Worm (Caenorhabditis elegans): ENCODE measurements around the gene R03H10.1.
"Not testable (repeated sequence)": the region's sequence is repeated elsewhere in the genome, so short reads cannot be mapped to it uniquely, and the experiment has no call there.

The R03H10.1 gene

DNA sequence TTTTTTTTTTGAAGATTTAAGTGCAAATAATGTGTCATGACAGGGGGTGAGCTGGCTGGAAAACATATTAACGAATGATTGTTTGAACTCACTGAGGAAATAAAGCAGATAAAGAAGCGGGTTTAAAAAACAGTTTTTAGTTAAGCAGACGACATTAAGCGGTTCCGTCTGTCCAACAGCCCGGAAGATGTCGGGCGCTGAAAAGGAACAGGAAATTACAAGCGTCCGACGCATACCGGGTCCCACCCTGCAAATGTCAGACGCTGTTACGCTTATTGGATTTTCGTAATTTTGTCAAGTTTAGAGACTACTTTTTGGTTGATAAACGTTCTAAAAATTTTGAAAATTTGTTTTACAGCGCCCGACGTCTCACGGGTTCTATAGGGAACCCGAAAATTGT is 20.5 kb upstream of the R03H10.1 start:
- no peak for TF ChIP-seq ztf-1 (GFP tag; conservative IDR thresholded peaks at IDR 0.05)
- no peak for TF ChIP-seq skn-1 (tag; optimal IDR thresholded peaks at IDR 0.05)
- no peak for TF ChIP-seq nhr-12 (tag; optimal IDR thresholded peaks at IDR 0.05)
- TF ChIP-seq nhr-237 (tag; optimal IDR thresholded peaks at IDR 0.05): no peak
- no peak for TF ChIP-seq nhr-23 (tag; optimal IDR thresholded peaks at IDR 0.05)
- no peak for TF ChIP-seq mbf-1 (tag; optimal IDR thresholded peaks at IDR 0.05)
- TF ChIP-seq nhr-25 (tag; optimal IDR thresholded peaks at IDR 0.05): no peak
- TF ChIP-seq nhr-6 (tag; optimal IDR thresholded peaks at IDR 0.05): no peak

DNA sequence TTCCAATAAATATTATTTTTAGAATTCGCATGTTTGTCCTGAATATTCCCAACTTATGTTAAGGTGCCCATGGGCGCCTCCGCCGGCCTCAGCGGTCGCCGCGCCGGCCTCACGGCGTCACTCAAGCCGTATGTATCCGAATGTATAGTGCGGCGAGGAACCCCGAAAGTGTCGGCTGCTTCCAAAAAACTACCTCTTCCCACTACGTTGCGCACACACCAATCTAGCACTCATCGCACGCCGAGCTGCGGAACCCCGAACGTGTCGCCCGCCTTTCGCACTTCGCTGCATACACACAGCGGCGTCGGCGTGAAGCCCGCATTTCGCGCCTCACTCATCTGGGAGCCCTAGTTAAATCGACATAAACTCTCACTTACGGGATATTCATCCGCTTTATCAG is 12.2 kb upstream of the R03H10.1 start:
- no peak for TF ChIP-seq egl-27 (tag; optimal IDR thresholded peaks at IDR 0.05)
- no peak for TF ChIP-seq nhr-129 (tag; optimal IDR thresholded peaks at IDR 0.05)
- no peak for TF ChIP-seq nhr-11 (tag; optimal IDR thresholded peaks at IDR 0.05)
- TF ChIP-seq nhr-12 (tag; optimal IDR thresholded peaks at IDR 0.05): no peak
- no peak for TF ChIP-seq Y55F3AM.14 (GFP tag; optimal IDR thresholded peaks at IDR 0.05)
- TF ChIP-seq ceh-16 (tag; optimal IDR thresholded peaks at IDR 0.05): no peak
- TF ChIP-seq crh-2 (tag; optimal IDR thresholded peaks at IDR 0.05): no peak
- TF ChIP-seq lsy-2 (tag; optimal IDR thresholded peaks at IDR 0.05): no peak
- TF ChIP-seq ztf-11 (tag; optimal IDR thresholded peaks at IDR 0.05): no peak

DNA sequence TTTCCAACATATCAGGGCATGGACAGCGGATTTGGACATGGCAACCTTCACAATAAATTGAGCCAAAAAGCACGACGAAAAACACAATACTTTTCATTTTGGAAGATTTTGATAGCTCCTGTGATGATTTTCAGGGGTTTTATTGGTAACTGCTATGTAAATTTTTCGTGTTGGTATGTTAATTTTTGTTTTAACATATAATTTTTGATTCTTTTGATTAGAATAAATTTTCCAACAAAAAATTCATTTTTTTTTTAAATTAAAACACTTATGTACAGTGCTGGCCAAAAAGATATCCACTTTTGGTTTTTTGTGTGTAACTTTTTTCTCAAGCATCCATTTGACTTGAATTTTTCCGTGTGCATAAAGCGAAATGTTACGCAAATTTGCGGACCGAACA is 11.6 kb upstream of the R03H10.1 start, which contains the start of gene R03H10.4:
Gene R03H10.4, minus strand, starts transcription at position 101 of the 400 bp plus-strand sequence.
- TF ChIP-seq lin-13 (GFP tag; optimal IDR thresholded peaks at IDR 0.05); mbf-1 (tag; optimal IDR thresholded peaks at IDR 0.05); sma-9 (GFP tag; optimal IDR thresholded peaks at IDR 0.05); sma-9 (tag; optimal IDR thresholded peaks at IDR 0.05): not testable (repeated sequence)

DNA sequence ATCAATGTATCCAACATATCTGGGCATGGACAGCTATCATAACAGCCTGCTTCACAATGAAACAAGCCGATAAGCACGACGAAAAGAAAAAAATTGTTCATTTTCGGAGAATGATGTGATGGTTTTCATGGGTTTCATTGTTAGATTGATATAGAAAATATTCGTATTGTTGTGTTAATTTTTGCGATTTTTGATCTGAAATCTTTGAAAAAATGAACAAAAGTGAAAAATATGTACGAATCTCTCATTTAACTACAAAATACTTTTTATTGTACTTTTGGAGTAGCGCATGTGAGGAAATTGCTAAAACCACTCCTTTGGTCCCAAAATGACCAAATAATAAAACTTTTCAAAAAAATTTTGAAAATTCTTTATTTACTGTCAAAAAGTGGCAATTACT is 9.5 kb upstream of the R03H10.1 start, which contains the start of gene R03H10.5:
Gene R03H10.5, minus strand, starts transcription at position 101 of the 400 bp plus-strand sequence.
- TF ChIP-seq unc-62 (GFP tag; optimal IDR thresholded peaks at IDR 0.05): no peak
- no peak for TF ChIP-seq elt-3 (tag; optimal IDR thresholded peaks at IDR 0.05)
- TF ChIP-seq F13H6.1 (tag; optimal IDR thresholded peaks at IDR 0.05): no peak
- no peak for TF ChIP-seq nhr-11 (tag; optimal IDR thresholded peaks at IDR 0.05)
- no peak for TF ChIP-seq nhr-129 (tag; optimal IDR thresholded peaks at IDR 0.05)
- no peak for TF ChIP-seq lin-11 (tag; optimal IDR thresholded peaks at IDR 0.05)
- TF ChIP-seq sem-4 (tag; optimal IDR thresholded peaks at IDR 0.05): no peak
- no peak for TF ChIP-seq snpc-4 (tag; optimal IDR thresholded peaks at IDR 0.05)
- no peak for TF ChIP-seq C34F6.9 (tag; optimal IDR thresholded peaks at IDR 0.05)
- no peak for TF ChIP-seq ztf-11 (tag; optimal IDR thresholded peaks at IDR 0.05)
- no peak for TF ChIP-seq R02D3.7 (tag; optimal IDR thresholded peaks at IDR 0.05)
- no peak for TF ChIP-seq blmp-1 (tag; optimal IDR thresholded peaks at IDR 0.05; ENCODE audit: insufficient read depth)
- no peak for TF ChIP-seq ztf-1 (GFP tag; conservative IDR thresholded peaks at IDR 0.05)
- no peak for TF ChIP-seq gmeb-1 (tag; optimal IDR thresholded peaks at IDR 0.05)
- TF ChIP-seq mdl-1 (tag; optimal IDR thresholded peaks at IDR 0.05): no peak
- no peak for TF ChIP-seq nhr-25 (tag; optimal IDR thresholded peaks at IDR 0.05)
- no peak for TF ChIP-seq peb-1 (tag; optimal IDR thresholded peaks at IDR 0.05)
- TF ChIP-seq egl-27 (tag; optimal IDR thresholded peaks at IDR 0.05): no peak
- TF ChIP-seq unc-55 (GFP tag; optimal IDR thresholded peaks at IDR 0.05): no peak

DNA sequence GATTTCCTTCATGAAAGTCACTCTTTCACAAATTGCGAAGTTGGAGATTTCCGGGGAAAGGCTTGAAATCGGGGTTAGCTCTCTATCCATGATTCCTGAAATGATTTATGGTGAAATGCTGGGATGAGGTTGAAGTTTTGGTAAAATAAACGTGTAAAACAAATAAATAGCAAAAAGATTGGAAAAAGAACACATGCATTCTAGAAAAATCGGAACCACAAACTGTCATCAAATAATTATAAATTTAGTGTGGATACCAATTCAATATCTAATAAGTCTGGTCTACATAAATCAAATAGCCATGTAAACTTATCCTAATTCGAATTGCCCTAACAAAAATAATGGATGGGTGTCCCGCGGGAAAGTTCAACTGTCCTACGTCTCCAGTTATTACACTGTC is 6.7 kb upstream of the R03H10.1 start, which contains the start of gene R03H10.6:
Gene R03H10.6, minus strand, starts transcription at position 101 of the 400 bp plus-strand sequence.
- no peak for TF ChIP-seq dmd-4 (tag; optimal IDR thresholded peaks at IDR 0.05)
- no peak for TF ChIP-seq blmp-1 (tag; optimal IDR thresholded peaks at IDR 0.05; ENCODE audit: insufficient read depth)
- no peak for TF ChIP-seq gmeb-1 (tag; optimal IDR thresholded peaks at IDR 0.05)
- no peak for TF ChIP-seq mdl-1 (tag; optimal IDR thresholded peaks at IDR 0.05)

DNA sequence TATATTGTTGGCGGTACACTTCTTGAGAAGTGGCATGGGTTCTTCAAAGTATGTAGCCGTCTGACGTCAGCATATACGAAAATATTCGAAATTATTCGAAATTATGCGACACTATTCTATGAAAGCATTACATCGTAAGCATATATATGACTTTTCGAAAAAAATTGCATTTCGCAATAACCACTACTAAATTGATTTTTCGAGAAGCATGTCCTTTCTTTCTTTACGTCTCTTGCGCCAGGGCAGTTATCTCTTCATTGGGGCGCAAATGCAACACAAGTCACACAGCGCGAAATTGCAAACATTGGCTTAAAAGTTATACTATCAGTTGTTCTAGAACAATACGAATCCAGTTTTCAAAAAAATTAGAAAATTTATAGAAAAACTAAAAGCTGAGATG is 6.2 kb upstream of the R03H10.1 start:
- peak; percentile 34 for TF ChIP-seq unc-55 (GFP tag; optimal IDR thresholded peaks at IDR 0.05)
- TF ChIP-seq C34F6.9 (tag; optimal IDR thresholded peaks at IDR 0.05): peak; percentile 38
- no peak for TF ChIP-seq mdl-1 (tag; optimal IDR thresholded peaks at IDR 0.05)

All from whole organism, L2 larva.